Worm (Caenorhabditis elegans): ENCODE data around the gene mpst-4.

The mpst-4 gene

DNA sequence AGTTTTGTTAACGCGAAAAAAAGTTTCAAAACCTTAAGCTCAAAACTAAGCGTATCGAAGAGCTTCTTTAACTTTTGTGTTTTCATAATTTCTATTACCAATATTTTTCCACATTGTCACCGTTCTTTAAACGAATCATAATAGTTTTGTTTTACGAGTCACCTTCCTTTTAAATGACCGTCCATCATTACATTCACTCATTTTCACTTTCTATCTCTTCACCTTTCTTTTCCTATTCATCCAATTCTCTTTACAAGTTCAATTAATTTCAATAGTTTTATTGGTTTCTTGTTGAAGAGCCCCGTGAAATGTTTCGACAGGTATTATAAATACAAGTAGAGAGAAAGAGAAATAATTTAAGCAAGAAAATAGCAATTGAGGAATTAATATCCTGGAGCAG lies 8.6 kb upstream of the mpst-4 start:
- TF ChIP-seq blmp-1 (tag; optimal IDR thresholded peaks at IDR 0.05; ENCODE audit: insufficient read depth) = peak; percentile 53
- TF ChIP-seq ztf-1 (GFP tag; conservative IDR thresholded peaks at IDR 0.05) = no peak
- TF ChIP-seq nhr-6 (tag; optimal IDR thresholded peaks at IDR 0.05) = no peak

DNA sequence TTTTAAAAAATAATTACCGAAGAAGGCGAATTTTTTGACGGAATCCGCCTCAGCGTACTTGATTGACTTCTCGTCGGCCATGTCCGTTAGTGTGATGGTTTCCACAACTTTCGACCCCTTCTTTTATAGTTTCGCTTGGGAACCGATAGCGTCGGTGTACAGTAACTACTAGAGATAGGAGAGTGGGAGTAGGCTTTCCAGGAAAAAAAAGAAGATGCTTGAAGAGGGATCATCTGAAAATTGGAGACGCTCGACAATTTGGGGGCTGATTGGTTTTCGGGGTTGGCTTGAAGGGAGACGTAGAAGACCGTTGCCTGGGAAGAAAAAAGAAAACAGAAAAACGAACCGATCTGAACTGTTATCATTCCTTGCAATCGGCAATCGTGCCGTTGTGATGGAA lies 7.4 kb upstream of the mpst-4 start, which contains the start of gene col-20:
col-20 (minus strand) TSS at position 101 of the 400 bp plus-strand sequence.
- TF ChIP-seq nhr-237 (tag; optimal IDR thresholded peaks at IDR 0.05) (no peak), unc-62 (GFP tag; optimal IDR thresholded peaks at IDR 0.05) (no peak), elt-3 (tag; optimal IDR thresholded peaks at IDR 0.05) (no peak), crh-2 (tag; optimal IDR thresholded peaks at IDR 0.05) (no peak), R02D3.7 (tag; optimal IDR thresholded peaks at IDR 0.05) (no peak), egl-27 (tag; optimal IDR thresholded peaks at IDR 0.05) (no peak), Y55F3AM.14 (GFP tag; optimal IDR thresholded peaks at IDR 0.05) (no peak), ZK546.5 (tag; optimal IDR thresholded peaks at IDR 0.05) (no peak), sma-3 (GFP tag; optimal IDR thresholded peaks at IDR 0.05) (no peak), ztf-1 (GFP tag; conservative IDR thresholded peaks at IDR 0.05) (no peak), ama-1 (optimal IDR thresholded peaks at IDR 0.05) (no peak), nhr-6 (tag; optimal IDR thresholded peaks at IDR 0.05) (no peak), lsy-2 (tag; optimal IDR thresholded peaks at IDR 0.05) (no peak), gmeb-1 (tag; optimal IDR thresholded peaks at IDR 0.05) (no peak), ztf-11 (tag; optimal IDR thresholded peaks at IDR 0.05) (no peak), C34F6.9 (tag; optimal IDR thresholded peaks at IDR 0.05) (no peak), lin-11 (tag; optimal IDR thresholded peaks at IDR 0.05) (no peak), snpc-4 (tag; optimal IDR thresholded peaks at IDR 0.05) (no peak)

DNA sequence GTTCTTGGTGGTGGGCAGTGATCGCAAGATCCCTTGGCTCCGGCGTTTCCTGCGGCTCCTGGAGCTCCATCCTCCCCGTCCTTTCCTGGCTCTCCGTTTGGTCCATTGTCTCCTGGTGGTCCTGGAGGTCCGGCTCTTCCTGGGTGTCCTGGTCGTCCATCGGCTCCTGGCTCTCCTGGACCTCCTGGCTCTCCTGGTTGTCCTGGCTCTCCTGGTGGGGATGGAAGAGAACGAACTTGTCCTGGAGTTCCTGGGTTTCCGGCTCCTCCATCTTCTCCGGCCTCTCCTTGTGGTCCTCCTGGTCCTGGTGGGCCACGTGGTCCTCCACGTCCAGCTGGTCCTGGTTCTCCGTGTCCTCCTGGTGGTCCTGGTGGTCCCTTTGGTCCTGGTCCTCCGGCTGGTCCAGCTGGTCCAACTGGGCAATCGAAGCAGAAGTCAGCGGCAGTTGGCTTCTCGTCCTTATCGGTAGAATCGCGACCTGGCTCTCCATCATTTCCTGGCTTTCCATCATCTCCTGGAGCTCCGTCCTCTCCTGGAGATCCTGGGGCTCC lies 6.6 kb upstream of the mpst-4 start:
- TF ChIP-seq lin-13 (GFP tag; optimal IDR thresholded peaks at IDR 0.05) (no peak), nhr-237 (tag; optimal IDR thresholded peaks at IDR 0.05) (no peak), fos-1 (tag; optimal IDR thresholded peaks at IDR 0.05) (no peak), nhr-23 (tag; optimal IDR thresholded peaks at IDR 0.05) (no peak), ztf-1 (GFP tag; conservative IDR thresholded peaks at IDR 0.05) (no peak), nhr-6 (tag; optimal IDR thresholded peaks at IDR 0.05) (no peak), nhr-77 (tag; optimal IDR thresholded peaks at IDR 0.05) (no peak), mab-5 (tag; optimal IDR thresholded peaks at IDR 0.05) (no peak), unc-39 (tag; optimal IDR thresholded peaks at IDR 0.05) (no peak), alr-1 (tag; optimal IDR thresholded peaks at IDR 0.05) (no peak), ztf-11 (tag; optimal IDR thresholded peaks at IDR 0.05) (no peak), lin-11 (tag; optimal IDR thresholded peaks at IDR 0.05) (no peak), egl-27 (tag; optimal IDR thresholded peaks at IDR 0.05) (no peak), unc-62 (GFP tag; optimal IDR thresholded peaks at IDR 0.05) (no peak), snpc-4 (tag; optimal IDR thresholded peaks at IDR 0.05) (no peak), unc-55 (GFP tag; optimal IDR thresholded peaks at IDR 0.05) (no peak), mbf-1 (tag; optimal IDR thresholded peaks at IDR 0.05) (no peak), sma-9 (GFP tag; optimal IDR thresholded peaks at IDR 0.05) (no peak), sma-9 (tag; optimal IDR thresholded peaks at IDR 0.05) (no peak), gmeb-1 (tag; optimal IDR thresholded peaks at IDR 0.05) (no peak)

DNA sequence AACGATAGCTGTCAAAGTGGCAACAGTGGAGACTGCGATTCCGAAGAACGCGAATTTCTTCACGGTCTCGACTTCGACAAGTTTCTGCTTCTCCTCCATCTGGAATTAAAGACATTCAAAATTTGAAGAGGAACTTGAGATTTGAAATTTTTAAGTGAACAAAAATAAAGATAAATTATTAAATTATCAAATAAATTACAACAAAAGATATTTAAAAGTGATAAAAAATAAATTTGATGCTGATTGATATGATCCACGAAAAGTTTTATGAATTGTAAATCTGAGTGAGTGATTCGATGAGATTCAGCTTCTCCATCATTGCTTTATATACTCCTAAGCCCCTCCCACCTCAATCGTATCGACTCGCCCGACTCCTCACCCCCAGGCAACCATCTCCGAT lies 4.2 kb upstream of the mpst-4 start, which contains the start of gene col-17:
col-17 (minus strand) TSS at position 101 of the 400 bp plus-strand sequence.
- TF ChIP-seq gmeb-1 (tag; optimal IDR thresholded peaks at IDR 0.05) = no peak
- TF ChIP-seq R02D3.7 (tag; optimal IDR thresholded peaks at IDR 0.05) = no peak

DNA sequence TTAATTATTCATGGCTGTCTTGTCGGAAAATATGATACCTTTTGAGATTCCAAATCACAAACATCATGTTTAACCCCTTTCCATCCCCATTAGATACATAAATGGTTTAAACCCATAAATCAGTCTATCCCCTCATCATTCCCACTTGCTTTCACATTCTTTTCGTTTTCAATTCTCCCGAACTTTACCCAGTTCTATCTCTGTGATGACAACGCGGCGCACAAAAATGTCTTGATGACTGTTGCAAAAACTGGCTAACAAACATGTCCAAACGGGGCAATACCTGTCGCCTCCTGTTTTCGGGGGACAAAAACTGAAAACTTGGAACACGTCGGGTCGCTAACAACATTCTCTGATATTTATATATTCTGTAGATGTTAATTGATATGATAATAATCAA lies 2.8 kb upstream of the mpst-4 start:
- no peak for TF ChIP-seq mab-5 (tag; optimal IDR thresholded peaks at IDR 0.05)
- TF ChIP-seq ama-1 (optimal IDR thresholded peaks at IDR 0.05) = peak; percentile 81
- TF ChIP-seq unc-62 (GFP tag; optimal IDR thresholded peaks at IDR 0.05) = peak; percentile 56
- peak; percentile 84 for TF ChIP-seq nhr-21 (tag; optimal IDR thresholded peaks at IDR 0.05)
- TF ChIP-seq nhr-25 (tag; optimal IDR thresholded peaks at IDR 0.05) = peak; percentile 47
- no peak for TF ChIP-seq peb-1 (tag; optimal IDR thresholded peaks at IDR 0.05)
- peak; percentile 27 for TF ChIP-seq fos-1 (tag; optimal IDR thresholded peaks at IDR 0.05)
- TF ChIP-seq blmp-1 (tag; optimal IDR thresholded peaks at IDR 0.05; ENCODE audit: insufficient read depth) = peak; percentile 67
- peak; percentile 41 for TF ChIP-seq elt-3 (tag; optimal IDR thresholded peaks at IDR 0.05)

Measured in whole organism, L2 larva.